Fruit fly (Drosophila melanogaster) whole organism, embryonic: Measurements from ENCODE around the gene CG31908.

ENCODE experiments used
- Bdp1 ChIP-seq: fragments of 200-800 bp; sonication (Bioruptor generic); optimal IDR thresholded peaks from 3 replicates; lab custom pipeline; 2016; ENCODE audit warnings: missing biosample characterization, missing genetic modification characterization
- BtbVII ChIP-seq: fragments of 200-800 bp; sonication (Bioruptor generic); optimal IDR thresholded peaks from 3 replicates; lab custom pipeline; 2017; ENCODE audit warnings: missing biosample characterization, mild to moderate bottlenecking, missing genetic modification characterization
- CG10654 ChIP-seq: fragments of 200-800 bp; sonication (Bioruptor generic); optimal IDR thresholded peaks from 2 replicates; lab custom pipeline; 2016; ENCODE audit warnings: missing biosample characterization, missing genetic modification characterization
- CG12236 ChIP-seq: fragments of 200-800 bp; sonication (Bioruptor generic); optimal IDR thresholded peaks from 2 replicates; lab custom pipeline; 2016; ENCODE audit warnings: missing biosample characterization, missing genetic modification characterization
- CG12391 ChIP-seq: fragments of 200-800 bp; sonication (Bioruptor generic); optimal IDR thresholded peaks from 3 replicates; lab custom pipeline; 2018; ENCODE audit warnings: missing biosample characterization, mild to moderate bottlenecking, missing genetic modification characterization, moderate library complexity
- CG13123 ChIP-seq: fragments of 200-800 bp; sonication (Bioruptor generic); optimal IDR thresholded peaks from 2 replicates; lab custom pipeline; 2016; ENCODE audit warnings: missing biosample characterization, missing genetic modification characterization
- CG15011 ChIP-seq: fragments of 200-800 bp; sonication (Bioruptor generic); optimal IDR thresholded peaks from 3 replicates; lab custom pipeline; 2018; ENCODE audit warnings: missing biosample characterization, mild to moderate bottlenecking, missing genetic modification characterization
- CG17359 ChIP-seq: fragments of 200-800 bp; sonication (Bioruptor generic); optimal IDR thresholded peaks from 3 replicates; lab custom pipeline; 2018; ENCODE audit warnings: missing biosample characterization, mild to moderate bottlenecking, missing genetic modification characterization, moderate library complexity
- CG17568 ChIP-seq: fragments of 200-800 bp; sonication (Bioruptor generic); optimal IDR thresholded peaks from 2 replicates; lab custom pipeline; 2018; ENCODE audit warnings: missing biosample characterization, mild to moderate bottlenecking, missing genetic modification characterization, moderate library complexity
- CG17912 ChIP-seq: fragments of 200-800 bp; sonication (Bioruptor generic); optimal IDR thresholded peaks from 2 replicates; lab custom pipeline; 2018; ENCODE audit warnings: missing biosample characterization, mild to moderate bottlenecking, missing genetic modification characterization
- CG2116 ChIP-seq: fragments of 200-800 bp; sonication (Bioruptor generic); optimal IDR thresholded peaks from 3 replicates; lab custom pipeline; 2018; ENCODE audit warnings: missing biosample characterization, mild to moderate bottlenecking, missing genetic modification characterization
- CG3281 ChIP-seq: fragments of 200-800 bp; sonication (Bioruptor generic); optimal IDR thresholded peaks from 3 replicates; lab custom pipeline; 2017; ENCODE audit warnings: missing biosample characterization, mild to moderate bottlenecking, missing genetic modification characterization
- CG33213 ChIP-seq: fragments of 200-800 bp; sonication (Bioruptor generic); optimal IDR thresholded peaks from 3 replicates; lab custom pipeline; 2016; ENCODE audit warnings: missing biosample characterization, missing genetic modification characterization
- CG33557 ChIP-seq: fragments of 200-800 bp; sonication (Bioruptor generic); optimal IDR thresholded peaks from 2 replicates; lab custom pipeline; 2019; ENCODE audit warnings: missing biosample characterization, mild to moderate bottlenecking, missing genetic modification characterization, moderate library complexity
- CG34224 ChIP-seq: fragments of 200-800 bp; sonication (Bioruptor generic); IDR thresholded peaks from 3 replicates; pipeline ENCODE4 v1.3.6; 2022; ENCODE audit warnings: missing biosample characterization, missing genetic modification characterization; ENCODE audit not compliant: partially characterized antibody
- CG3847 ChIP-seq: fragments of 200-800 bp; sonication (Bioruptor generic); IDR thresholded peaks from 2 replicates; pipeline ENCODE4 v1.3.6; 2022; ENCODE audit warnings: missing biosample characterization, missing genetic modification characterization
- CG4328 ChIP-seq: fragments of 200-800 bp; sonication (Bioruptor generic); optimal IDR thresholded peaks from 3 replicates; lab custom pipeline; 2017; ENCODE audit warnings: missing biosample characterization, missing genetic modification reagents, missing genetic modification characterization
- CG4424 ChIP-seq: fragments of 200-800 bp; sonication (Bioruptor generic); optimal IDR thresholded peaks from 3 replicates; lab custom pipeline; 2016; ENCODE audit warnings: missing biosample characterization, missing genetic modification characterization
- CG7987 ChIP-seq: fragments of 200-800 bp; sonication (Bioruptor generic); optimal IDR thresholded peaks from 2 replicates; lab custom pipeline; 2018; ENCODE audit warnings: missing biosample characterization, mild to moderate bottlenecking, missing genetic modification characterization, moderate library complexity
- CG9797 ChIP-seq: fragments of 200-800 bp; sonication (Bioruptor generic); optimal IDR thresholded peaks from 3 replicates; lab custom pipeline; 2018; ENCODE audit warnings: missing biosample characterization, mild to moderate bottlenecking, missing genetic modification characterization
- CrebB ChIP-seq: fragments of 200-800 bp; sonication (Bioruptor generic); optimal IDR thresholded peaks from 3 replicates; lab custom pipeline; 2018; ENCODE audit warnings: missing biosample characterization, mild to moderate bottlenecking, missing genetic modification characterization
- Dip3 ChIP-seq: fragments of 200-800 bp; sonication (Bioruptor generic); optimal IDR thresholded peaks from 3 replicates; lab custom pipeline; 2016; ENCODE audit warnings: missing biosample characterization, missing genetic modification characterization
- Ets97D ChIP-seq: fragments of 200-800 bp; sonication (Bioruptor generic); optimal IDR thresholded peaks from 3 replicates; lab custom pipeline; 2016; ENCODE audit warnings: missing biosample characterization, missing genetic modification characterization
- HLH54F ChIP-seq: fragments of 200-800 bp; sonication (Bioruptor generic); optimal IDR thresholded peaks from 3 replicates; lab custom pipeline; 2016; ENCODE audit warnings: missing biosample characterization, missing genetic modification characterization
- MTF-1 ChIP-seq: fragments of 200-800 bp; sonication (Bioruptor generic); optimal IDR thresholded peaks from 2 replicates; lab custom pipeline; 2018; ENCODE audit warnings: missing biosample characterization, mild to moderate bottlenecking, missing genetic modification characterization, borderline replicate concordance
- Meics ChIP-seq: fragments of 200-800 bp; sonication (Bioruptor generic); optimal IDR thresholded peaks from 2 replicates; lab custom pipeline; 2017; ENCODE audit warnings: missing biosample characterization, mild to moderate bottlenecking, missing genetic modification characterization
- NFAT ChIP-seq: fragments of 200-800 bp; sonication (Bioruptor generic); IDR thresholded peaks from 2 replicates; pipeline ENCODE4 v1.3.6; 2022; ENCODE audit warnings: missing biosample characterization, missing genetic modification characterization
- Pdp1 ChIP-seq, 2 experiments: fragments of 200-800 bp; sonication (Bioruptor generic); optimal IDR thresholded peaks; 3 replicates each; lab custom pipeline; 2016; ENCODE audit warnings: missing biosample characterization in 2 of 2, missing genetic modification characterization in 2 of 2, mild to moderate bottlenecking in 1 of 2, moderate library complexity in 1 of 2
- Ptx1 ChIP-seq: fragments of 200-800 bp; sonication (Bioruptor generic); IDR thresholded peaks from 2 replicates; pipeline ENCODE4 v1.3.6; 2022; ENCODE audit warnings: missing biosample characterization, missing genetic modification characterization
- Vsx1 ChIP-seq: fragments of 200-800 bp; sonication (Bioruptor generic); optimal IDR thresholded peaks from 2 replicates; lab custom pipeline; 2017; ENCODE audit warnings: missing biosample characterization, mild to moderate bottlenecking, missing genetic modification characterization, missing genetic modification reagents
- YL-1 ChIP-seq: fragments of 200-800 bp; sonication (Bioruptor generic); optimal IDR thresholded peaks from 3 replicates; lab custom pipeline; 2017; ENCODE audit warnings: missing biosample characterization, mild to moderate bottlenecking, missing genetic modification characterization
- ase ChIP-seq: fragments of 200-800 bp; sonication (Bioruptor generic); IDR thresholded peaks from 3 replicates; pipeline ENCODE4 v1.3.6; 2022; ENCODE audit warnings: missing biosample characterization, missing genetic modification characterization
- az2 ChIP-seq: fragments of 200-800 bp; sonication (Bioruptor generic); optimal IDR thresholded peaks from 3 replicates; lab custom pipeline; 2016; ENCODE audit warnings: missing biosample characterization, missing genetic modification characterization
- bigmax ChIP-seq: fragments of 200-800 bp; sonication (Bioruptor generic); optimal IDR thresholded peaks from 2 replicates; lab custom pipeline; 2018; ENCODE audit warnings: missing biosample characterization, mild to moderate bottlenecking, missing genetic modification characterization
- chif ChIP-seq, 2 experiments: fragments of 200-800 bp; sonication (Bioruptor generic); optimal IDR thresholded peaks; 3 replicates each; lab custom pipeline; 2016; ENCODE audit warnings: missing biosample characterization in 2 of 2, missing genetic modification characterization in 2 of 2
- chn ChIP-seq: fragments of 200-800 bp; sonication (Bioruptor generic); optimal IDR thresholded peaks from 2 replicates; lab custom pipeline; 2016; ENCODE audit warnings: missing biosample characterization, missing genetic modification characterization
- ci ChIP-seq: fragments of 200-800 bp; sonication (Bioruptor generic); IDR thresholded peaks from 3 replicates; pipeline ENCODE4 v1.3.6; 2022; ENCODE audit warnings: missing biosample characterization, missing genetic modification characterization
- dan ChIP-seq: fragments of 200-800 bp; sonication (Bioruptor generic); IDR thresholded peaks from 2 replicates; pipeline ENCODE4 v1.3.6; 2022; ENCODE audit warnings: missing biosample characterization, missing genetic modification characterization
- dmrt99B ChIP-seq: fragments of 200-800 bp; sonication (Bioruptor generic); optimal IDR thresholded peaks from 2 replicates; lab custom pipeline; 2018; ENCODE audit warnings: missing biosample characterization, mild to moderate bottlenecking, missing genetic modification characterization, moderate library complexity
- hb ChIP-seq: fragments of 200-800 bp; sonication (Bioruptor generic); IDR thresholded peaks from 3 replicates; pipeline ENCODE4 v1.3.6; 2022; ENCODE audit warnings: missing biosample characterization, missing genetic modification characterization; ENCODE audit not compliant: partially characterized antibody
- inv ChIP-seq: fragments of 200-800 bp; sonication (Bioruptor generic); IDR thresholded peaks from 2 replicates; pipeline ENCODE4 v1.3.6; 2022; ENCODE audit warnings: missing biosample characterization, missing genetic modification characterization; ENCODE audit not compliant: partially characterized antibody
- nom ChIP-seq: fragments of 200-800 bp; sonication (Bioruptor generic); optimal IDR thresholded peaks from 2 replicates; lab custom pipeline; 2017; ENCODE audit warnings: missing biosample characterization, missing genetic modification characterization, mild to moderate bottlenecking, moderate library complexity, missing genetic modification reagents
- odd ChIP-seq: fragments of 200-800 bp; sonication (Bioruptor generic); optimal IDR thresholded peaks from 2 replicates; lab custom pipeline; 2017; ENCODE audit warnings: missing biosample characterization, mild to moderate bottlenecking, missing genetic modification characterization
- pita ChIP-seq: fragments of 200-800 bp; sonication (Bioruptor generic); optimal IDR thresholded peaks from 2 replicates; lab custom pipeline; 2017; ENCODE audit warnings: missing biosample characterization, mild to moderate bottlenecking, missing genetic modification characterization
- ranshi ChIP-seq: fragments of 200-800 bp; sonication (Bioruptor generic); IDR thresholded peaks from 2 replicates; pipeline ENCODE4 v1.3.6; 2022; ENCODE audit warnings: missing biosample characterization, missing genetic modification characterization
- sisA ChIP-seq: fragments of 200-800 bp; sonication (Bioruptor generic); IDR thresholded peaks from 2 replicates; pipeline ENCODE4 v1.3.6; 2022; ENCODE audit warnings: missing biosample characterization, missing genetic modification characterization
- sob ChIP-seq: fragments of 200-800 bp; sonication (Bioruptor generic); IDR thresholded peaks from 2 replicates; pipeline ENCODE4 v1.3.6; 2022; ENCODE audit warnings: missing biosample characterization, missing genetic modification characterization
- tll ChIP-seq, 2 experiments: fragments of 200-800 bp in 1 of 2; fragments of >200 bp in 1 of 2; sonication (Bioruptor generic) in 1 of 2; optimal IDR thresholded peaks; 2 replicates each; lab custom pipeline; 2017 to 2019; ENCODE audit warnings: missing biosample characterization in 2 of 2, missing genetic modification characterization in 2 of 2, mild to moderate bottlenecking in 1 of 2, moderate library complexity in 1 of 2
- zfh2 ChIP-seq: fragments of 200-800 bp; sonication (Bioruptor generic); optimal IDR thresholded peaks from 2 replicates; lab custom pipeline; 2016; ENCODE audit warnings: missing biosample characterization, missing genetic modification characterization

The CG31908 gene

dm6 chr2L:7033100-7033675 is 6.0 kb upstream of the CG31908 start (continued):
- TF ChIP-seq CG12391 (tag; lab: Kevin White, UChicago) (no peak), dan (GFP tag; lab: Robert Waterston, UW) (no peak), ase (GFP tag; lab: Robert Waterston, UW) (peak; percentile 50; the same call in 1 of the 3 replicates), sisA (GFP tag; lab: Robert Waterston, UW) (peak; percentile 32; the same call in 1 of the 2 replicates), CG7987 (GFP tag; lab: Kevin White, UChicago) (peak; percentile 12), BtbVII (peak; percentile 44), NFAT (peak; percentile 28; the same call in 1 of the 2 replicates), CG17568 (GFP tag; lab: Kevin White, UChicago) (peak; percentile 8), bigmax (GFP tag; lab: Kevin White, UChicago) (no peak), Pdp1 (GFP tag; optimal IDR thresholded peaks at IDR 0.05; lab: Kevin White, UChicago) (peak; percentile 25 to 34), Meics (GFP tag; lab: Kevin White, UChicago) (peak; percentile 53), inv (no peak), MTF-1 (peak; percentile 15), dmrt99B (tag; lab: Kevin White, UChicago) (no peak), chn (GFP tag; lab: Kevin White, UChicago) (no peak), CrebB (tag; lab: Kevin White, UChicago) (no peak), CG12236 (GFP tag; lab: Kevin White, UChicago) (no peak), HLH54F (GFP tag; lab: Kevin White, UChicago) (peak; percentile 18), CG4328 (GFP tag; lab: Kevin White, UChicago) (no peak), CG2116 (GFP tag; lab: Kevin White, UChicago) (no peak), Dip3 (GFP tag; lab: Kevin White, UChicago) (peak; percentile 36), CG17912 (GFP tag; lab: Kevin White, UChicago) (peak; percentile 34), CG9797 (GFP tag; lab: Kevin White, UChicago) (no peak), hb (GFP tag; lab: Robert Waterston, UW) (no peak), CG3281 (GFP tag; lab: Kevin White, UChicago) (peak; percentile 18), pita (no peak), CG10654 (no peak), nom (GFP tag; lab: Kevin White, UChicago) (peak; percentile 73), az2 (GFP tag; lab: Kevin White, UChicago) (peak; percentile 43), YL-1 (GFP tag; lab: Kevin White, UChicago) (no peak), CG33213 (GFP tag; lab: Kevin White, UChicago) (peak; percentile 21), zfh2 (GFP tag; lab: Kevin White, UChicago) (peak; percentile 1), CG33557 (no peak), CG4424 (peak; percentile 16), odd (GFP tag; lab: Kevin White, UChicago) (peak; percentile 27), CG17359 (tag; lab: Kevin White, UChicago) (peak; percentile 49), Ets97D (GFP tag; lab: Kevin White, UChicago) (peak; percentile 12), ranshi (GFP tag; lab: Robert Waterston, UW) (0 out of 2 replicates have a peak, but pooled peaks have one; percentile 8), Ptx1 (GFP tag; lab: Robert Waterston, UW) (peak; percentile 42; the same call in 1 of the 2 replicates), Bdp1 (GFP tag; lab: Kevin White, UChicago) (no peak), tll (GFP tag; optimal IDR thresholded peaks at IDR 0.05; lab: Kevin White, UChicago) (no peak), ci (GFP tag; lab: Robert Waterston, UW) (peak; percentile 19; the same call in 1 of the 3 replicates), CG3847 (GFP tag; lab: Robert Waterston, UW) (0 out of 2 replicates have a peak, but pooled peaks have one; percentile 23), CG13123 (GFP tag; lab: Kevin White, UChicago) (peak; percentile 1), Vsx1 (GFP tag; lab: Kevin White, UChicago) (peak; percentile 28), sob (peak; percentile 45; the same call in 1 of the 2 replicates), CG34224 (GFP tag; lab: Robert Waterston, UW) (no peak), CG15011 (GFP tag; lab: Kevin White, UChicago) (no peak), chif (GFP tag; optimal IDR thresholded peaks at IDR 0.05; lab: Kevin White, UChicago) (peak in 1 of 2 experiments; percentile 9)
